Worm (Caenorhabditis elegans): ENCODE measurements around the gene yju-2.

Gene yju-2

ce11 chrIII:7155631-7156030 lies 28.5 kb upstream of the yju-2 start (continued):
- TF ChIP-seq unc-55 (GFP tag; optimal IDR thresholded peaks at IDR 0.05): peak; percentile 82
- TF ChIP-seq ama-1 (optimal IDR thresholded peaks at IDR 0.05): peak; percentile 18
- peak; percentile 83 for TF ChIP-seq ceh-31 (tag; optimal IDR thresholded peaks at IDR 0.05)
- TF ChIP-seq lin-11 (tag; optimal IDR thresholded peaks at IDR 0.05): no peak
- no peak for TF ChIP-seq ceh-48 (tag; optimal IDR thresholded peaks at IDR 0.05)
- TF ChIP-seq pat-9 (tag; optimal IDR thresholded peaks at IDR 0.05): peak; percentile 34
- no peak for TF ChIP-seq npax-4 (tag; optimal IDR thresholded peaks at IDR 0.05)
- no peak for TF ChIP-seq Y22D7AL.16 (tag; optimal IDR thresholded peaks at IDR 0.05)
- no peak for TF ChIP-seq odd-2 (tag; optimal IDR thresholded peaks at IDR 0.05)
- TF ChIP-seq ztf-16 (tag; optimal IDR thresholded peaks at IDR 0.05): no peak
- TF ChIP-seq unc-86 (tag; optimal IDR thresholded peaks at IDR 0.05): peak; percentile 32
- no peak for TF ChIP-seq ceh-45 (GFP tag; IDR thresholded peaks at IDR 0.05)
- no peak; the same call in 1 of the 2 replicates for TF ChIP-seq sox-2 (GFP tag; IDR thresholded peaks at IDR 0.05)
- TF ChIP-seq eyg-1 (tag; optimal IDR thresholded peaks at IDR 0.05): no peak
- TF ChIP-seq K09A11.1 (tag; optimal IDR thresholded peaks at IDR 0.05; ENCODE audit: insufficient read depth): peak; percentile 65
- peak; percentile 50 for TF ChIP-seq sdc-2 (tag; optimal IDR thresholded peaks at IDR 0.05)
- peak; percentile 65 for TF ChIP-seq unc-42 (tag; optimal IDR thresholded peaks at IDR 0.05)
- TF ChIP-seq gmeb-2 (tag; optimal IDR thresholded peaks at IDR 0.05): no peak
- TF ChIP-seq nhr-232 (tag; optimal IDR thresholded peaks at IDR 0.05): no peak

- TF ChIP-seq syd-9 (tag; optimal IDR thresholded peaks at IDR 0.05) (no peak), unc-3 (GFP tag; conservative IDR thresholded peaks at IDR 0.05) (no peak), unc-3 (tag; optimal IDR thresholded peaks at IDR 0.05) (no peak), ahr-1 (tag; optimal IDR thresholded peaks at IDR 0.05) (no peak), elt-4 (tag; optimal IDR thresholded peaks at IDR 0.05) (no peak), hlh-13 (GFP tag; optimal IDR thresholded peaks at IDR 0.05) (no peak), ceh-18 (tag; optimal IDR thresholded peaks at IDR 0.05) (no peak), ref-2 (tag; optimal IDR thresholded peaks at IDR 0.05) (no peak), pros-1 (tag; optimal IDR thresholded peaks at IDR 0.05) (no peak)
These were observed 25.4 kb upstream of the yju-2 start, which contains the start of gene nuo-4 for ce11 chrIII:7158709-7159108. TSS of gene nuo-4 (minus strand) at chrIII:7158809.

ce11 chrIII:7159246-7159645 lies 24.9 kb upstream of the yju-2 start:
- TF ChIP-seq lin-11 (tag; optimal IDR thresholded peaks at IDR 0.05): no peak

ce11 chrIII:7161055-7161454 lies 23.1 kb upstream of the yju-2 start, which contains the start of gene rnp-7:
TSS of gene rnp-7 (minus strand) at chrIII:7161155.
- TF ChIP-seq hlh-30 (tag; optimal IDR thresholded peaks at IDR 0.05; ENCODE audit: insufficient read depth) (no peak), madf-2 (tag; optimal IDR thresholded peaks at IDR 0.05) (no peak), dve-1 (tag; optimal IDR thresholded peaks at IDR 0.05) (no peak)

- TF ChIP-seq nhr-232 (tag; optimal IDR thresholded peaks at IDR 0.05) (no peak), sox-2 (GFP tag; IDR thresholded peaks at IDR 0.05) (no peak), odd-2 (tag; optimal IDR thresholded peaks at IDR 0.05) (no peak), rnt-1 (tag; optimal IDR thresholded peaks at IDR 0.05) (no peak), pqm-1 (tag; optimal IDR thresholded peaks at IDR 0.05) (no peak), ceh-6 (GFP tag; optimal IDR thresholded peaks at IDR 0.05) (no peak), unc-55 (GFP tag; optimal IDR thresholded peaks at IDR 0.05) (peak; percentile 76), K09A11.1 (tag; optimal IDR thresholded peaks at IDR 0.05; ENCODE audit: insufficient read depth) (peak; percentile 42), syd-9 (tag; optimal IDR thresholded peaks at IDR 0.05) (no peak), unc-42 (tag; optimal IDR thresholded peaks at IDR 0.05) (peak; percentile 64), ceh-22 (tag; optimal IDR thresholded peaks at IDR 0.05) (no peak), unc-86 (tag; optimal IDR thresholded peaks at IDR 0.05) (no peak), npax-4 (tag; optimal IDR thresholded peaks at IDR 0.05) (no peak), nfya-1 (tag; optimal IDR thresholded peaks at IDR 0.05) (peak; percentile 78), pha-2 (tag; optimal IDR thresholded peaks at IDR 0.05) (no peak), hlh-8 (tag; optimal IDR thresholded peaks at IDR 0.05) (no peak), ahr-1 (tag; optimal IDR thresholded peaks at IDR 0.05) (no peak), gmeb-2 (tag; optimal IDR thresholded peaks at IDR 0.05) (no peak), mec-3 (tag; optimal IDR thresholded peaks at IDR 0.05; ENCODE audit: borderline replicate concordance) (no peak), ref-2 (tag; optimal IDR thresholded peaks at IDR 0.05) (peak; percentile 28), pax-1 (tag; optimal IDR thresholded peaks at IDR 0.05) (no peak), pat-9 (tag; optimal IDR thresholded peaks at IDR 0.05) (no peak), Y22D7AL.16 (tag; optimal IDR thresholded peaks at IDR 0.05) (no peak), madf-2 (tag; optimal IDR thresholded peaks at IDR 0.05) (no peak), ttx-3 (tag; optimal IDR thresholded peaks at IDR 0.05) (no peak), unc-3 (GFP tag; conservative IDR thresholded peaks at IDR 0.05) (no peak), unc-3 (tag; optimal IDR thresholded peaks at IDR 0.05) (no peak), hlh-6 (tag; optimal IDR thresholded peaks at IDR 0.05) (no peak), pros-1 (tag; optimal IDR thresholded peaks at IDR 0.05) (peak; percentile 5)
These were observed 21.9 kb upstream of the yju-2 start, which contains the start of the genes syf-2 and K04G7.1 for ce11 chrIII:7162065-7162762. TSS of gene syf-2 (minus strand) at chrIII:7162115. TSS of gene K04G7.1 (plus strand) at chrIII:7162712.
